Fruit fly (Drosophila melanogaster): Measurements from ENCODE around the gene Ttc30.

- no peak for TF ChIP-seq CG43689 (GFP tag; IDR thresholded peaks at IDR 0.05)
- no peak for TF ChIP-seq CG7839 (tag; optimal IDR thresholded peaks at IDR 0.05)
- TF ChIP-seq otp (GFP tag; IDR thresholded peaks at IDR 0.05) = no peak
- no peak for TF ChIP-seq CG12299 (tag; optimal IDR thresholded peaks at IDR 0.05)
These were observed 39.6 kb downstream of the Ttc30 start for dm6 chr2L:13146254-13146653.

Measured in whole organism, embryonic.